Worm (Caenorhabditis elegans) whole organism, L2 larva: Measurements from ENCODE around the gene rfc-2.
"Not testable (repeated sequence)": the region's sequence is repeated elsewhere in the genome, so short reads cannot be mapped to it uniquely, and the experiment has no call there.

Experiments used
- C34F6.9 ChIP-seq: fragments of 150-350 bp; optimal IDR thresholded peaks from 2 replicates; lab custom pipeline; 2014; ENCODE audit warnings: missing biosample characterization, missing genetic modification characterization
- F13H6.1 ChIP-seq: sonication (generic microtip); optimal IDR thresholded peaks from 2 replicates; lab custom pipeline; 2016; ENCODE audit warnings: missing genetic modification characterization, missing compliant biosample characterization
- Y55F3AM.14 ChIP-seq: fragments of 200-800 bp; sonication (Bioruptor generic); optimal IDR thresholded peaks from 2 replicates; lab custom pipeline; 2018; ENCODE audit warnings: mild to moderate bottlenecking, missing genetic modification characterization, missing compliant biosample characterization
- ZK546.5 ChIP-seq: sonication (generic microtip); optimal IDR thresholded peaks from 2 replicates; lab custom pipeline; 2017; ENCODE audit warnings: missing biosample characterization, missing genetic modification characterization
- alr-1 ChIP-seq: fragments of 150-350 bp; optimal IDR thresholded peaks from 2 replicates; lab custom pipeline; 2014; ENCODE audit warnings: missing biosample characterization, missing genetic modification characterization
- blmp-1 ChIP-seq: sonication (generic microtip); optimal IDR thresholded peaks from 2 replicates; lab custom pipeline; 2017; ENCODE audit warnings: missing genetic modification characterization, mild to moderate bottlenecking, missing compliant biosample characterization, antibody characterized with exemption, moderate library complexity; ENCODE audit not compliant: insufficient read depth
- ceh-16 ChIP-seq: fragments of 150-350 bp; optimal IDR thresholded peaks from 2 replicates; lab custom pipeline; 2014; ENCODE audit warnings: missing biosample characterization, missing genetic modification characterization
- ceh-82 ChIP-seq: fragments of 150-350 bp; optimal IDR thresholded peaks from 2 replicates; lab custom pipeline; 2014; ENCODE audit warnings: missing biosample characterization, missing genetic modification characterization
- crh-2 ChIP-seq: sonication (generic microtip); optimal IDR thresholded peaks from 2 replicates; lab custom pipeline; 2017; ENCODE audit warnings: missing biosample characterization, missing genetic modification characterization
- elt-1 ChIP-seq: fragments of 150-350 bp; optimal IDR thresholded peaks from 2 replicates; lab custom pipeline; 2014; ENCODE audit warnings: missing biosample characterization, missing genetic modification characterization
- elt-3 ChIP-seq: sonication (generic microtip); optimal IDR thresholded peaks from 2 replicates; lab custom pipeline; 2017; ENCODE audit warnings: missing biosample characterization, missing genetic modification characterization
- fos-1 ChIP-seq: fragments of 150-350 bp; optimal IDR thresholded peaks from 2 replicates; lab custom pipeline; 2014; ENCODE audit warnings: missing biosample characterization, missing genetic modification characterization
- gmeb-1 ChIP-seq: fragments of 150-350 bp; optimal IDR thresholded peaks from 2 replicates; lab custom pipeline; 2014; ENCODE audit warnings: missing biosample characterization, missing genetic modification characterization
- lin-11 ChIP-seq: fragments of 150-350 bp; sonication (generic microtip); optimal IDR thresholded peaks from 2 replicates; lab custom pipeline; 2014; ENCODE audit warnings: missing biosample characterization, missing genetic modification characterization, inconsistent platforms, mixed read lengths
- lin-13 ChIP-seq: fragments of 150-350 bp; optimal IDR thresholded peaks from 2 replicates; lab custom pipeline; 2014; ENCODE audit warnings: missing biosample characterization, missing genetic modification reagents, missing genetic modification characterization
- lin-39 ChIP-seq: fragments of 150-350 bp; optimal IDR thresholded peaks from 2 replicates; lab custom pipeline; 2014; ENCODE audit warnings: missing biosample characterization, missing genetic modification reagents, missing genetic modification characterization
- lsy-2 ChIP-seq, 2 experiments: fragments of 150-350 bp in 1 of 2; sonication (generic microtip) in 1 of 2; optimal IDR thresholded peaks; 2 replicates each; lab custom pipeline; 2014 to 2017; ENCODE audit warnings: missing biosample characterization in 2 of 2, missing genetic modification characterization in 2 of 2
- mab-5 ChIP-seq: fragments of 150-350 bp; optimal IDR thresholded peaks from 2 replicates; lab custom pipeline; 2014; ENCODE audit warnings: missing biosample characterization, missing genetic modification characterization
- mbf-1 ChIP-seq: sonication (generic microtip); optimal IDR thresholded peaks from 2 replicates; lab custom pipeline; 2017; ENCODE audit warnings: missing biosample characterization, missing genetic modification characterization
- nhr-10 ChIP-seq: sonication (generic microtip); optimal IDR thresholded peaks from 2 replicates; lab custom pipeline; 2017; ENCODE audit warnings: missing biosample characterization, missing genetic modification characterization
- nhr-11 ChIP-seq: fragments of 150-350 bp; optimal IDR thresholded peaks from 2 replicates; lab custom pipeline; 2014; ENCODE audit warnings: missing biosample characterization, missing genetic modification characterization
- nhr-12 ChIP-seq: fragments of 150-350 bp; optimal IDR thresholded peaks from 2 replicates; lab custom pipeline; 2014; ENCODE audit warnings: missing biosample characterization, missing genetic modification characterization
- nhr-129 ChIP-seq: fragments of 150-350 bp; optimal IDR thresholded peaks from 2 replicates; lab custom pipeline; 2014; ENCODE audit warnings: missing biosample characterization, missing genetic modification characterization
- nhr-23 ChIP-seq: fragments of 150-350 bp; optimal IDR thresholded peaks from 2 replicates; lab custom pipeline; 2014; ENCODE audit warnings: missing biosample characterization, missing genetic modification reagents, missing genetic modification characterization
- nhr-237 ChIP-seq: fragments of 150-350 bp; optimal IDR thresholded peaks from 2 replicates; lab custom pipeline; 2014; ENCODE audit warnings: missing biosample characterization, missing genetic modification characterization
- nhr-25 ChIP-seq: fragments of 150-350 bp; sonication (generic microtip); optimal IDR thresholded peaks from 3 replicates; lab custom pipeline; 2014; ENCODE audit warnings: missing biosample characterization, missing genetic modification characterization
- nhr-6 ChIP-seq: fragments of 150-350 bp; optimal IDR thresholded peaks from 2 replicates; lab custom pipeline; 2014; ENCODE audit warnings: missing biosample characterization, missing genetic modification characterization
- nhr-77 ChIP-seq: fragments of 150-350 bp; optimal IDR thresholded peaks from 2 replicates; lab custom pipeline; 2014; ENCODE audit warnings: missing biosample characterization, missing genetic modification characterization
- sma-3 ChIP-seq: sonication (generic microtip); optimal IDR thresholded peaks from 2 replicates; lab custom pipeline; 2016; ENCODE audit warnings: missing genetic modification reagents, missing genetic modification characterization, missing compliant biosample characterization
- unc-55 ChIP-seq: fragments of 150-350 bp; sonication (generic microtip); optimal IDR thresholded peaks from 3 replicates; lab custom pipeline; 2014; ENCODE audit warnings: missing biosample characterization, missing genetic modification reagents, missing genetic modification characterization
- unc-62 ChIP-seq: fragments of 150-350 bp; optimal IDR thresholded peaks from 2 replicates; lab custom pipeline; 2014; ENCODE audit warnings: missing biosample characterization, missing genetic modification reagents, missing genetic modification characterization
- zag-1 ChIP-seq: fragments of 150-350 bp; optimal IDR thresholded peaks from 2 replicates; lab custom pipeline; 2014; ENCODE audit warnings: missing biosample characterization, missing genetic modification characterization

rfc-2 gene

ce11 chrIV:1310337-1310736 is 36.8 kb upstream of the rfc-2 start:
- TF ChIP-seq crh-2 (no peak), mab-5 (tag; lab: Kevin White, UChicago) (no peak), unc-55 (peak; percentile 32), lsy-2 (tag; optimal IDR thresholded peaks at IDR 0.05; lab: Kevin White, UChicago) (peak in 1 of 2 experiments; percentile 14)

DNA sequence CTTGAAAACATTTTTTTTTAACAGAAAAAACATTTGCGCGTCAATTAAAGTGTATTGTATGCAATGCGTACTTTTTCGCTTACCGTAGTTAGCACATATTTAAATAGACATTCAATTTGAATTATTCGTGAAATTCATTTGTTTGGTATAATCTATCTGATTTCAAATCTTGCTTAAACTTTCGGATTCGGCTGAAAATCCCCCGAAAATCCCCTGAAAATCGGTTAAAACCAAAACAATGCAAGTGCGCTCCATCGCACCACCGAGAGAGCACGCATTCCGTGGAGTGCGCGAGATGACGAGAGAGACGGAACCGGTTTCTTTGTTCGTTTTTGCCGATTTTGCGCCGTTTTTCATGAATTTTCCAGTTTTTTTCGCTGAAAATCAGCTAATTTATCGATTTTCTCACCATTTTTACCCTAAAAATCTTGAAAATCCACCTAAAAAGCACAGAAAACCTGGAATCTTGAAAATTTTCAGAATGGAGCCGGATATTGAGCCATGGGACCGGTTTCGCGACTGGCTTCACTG is 18.4 kb upstream of the rfc-2 start, which contains the start of gene F53H1.3:
Gene F53H1.3 (plus strand): TSS at position 481 of the 531 bp plus-strand sequence.
- TF ChIP-seq gmeb-1 = peak; percentile 63
- TF ChIP-seq nhr-129 (tag; lab: Kevin White, UChicago) = peak; percentile 10
- no peak for TF ChIP-seq nhr-11
- no peak for TF ChIP-seq crh-2
- peak; percentile 53 for TF ChIP-seq lin-13
- peak; percentile 40 for TF ChIP-seq F13H6.1 (tag; lab: Kevin White, UChicago)
- peak; percentile 31 for TF ChIP-seq nhr-25 (tag; lab: Kevin White, UChicago)
- TF ChIP-seq lsy-2 (tag; optimal IDR thresholded peaks at IDR 0.05; lab: Kevin White, UChicago) = peak in 1 of 2 experiments; percentile 84
- no peak for TF ChIP-seq zag-1 (tag; lab: Kevin White, UChicago)
- TF ChIP-seq unc-55 = peak; percentile 49
- TF ChIP-seq nhr-77 = no peak
- TF ChIP-seq, all 48 proteins: peak for 7

- not testable (repeated sequence) for TF ChIP-seq elt-3, ceh-82, zag-1 (tag; lab: Kevin White, UChicago)
Observed at ce11 chrIV:1340788-1341187, 6.3 kb upstream of the rfc-2 start, which contains the start of gene F58F6.6. Gene F58F6.6, plus strand, starts transcription at chrIV:1341088.

- not testable (repeated sequence) for TF ChIP-seq nhr-6; nhr-12; fos-1 (tag; lab: Kevin White, UChicago)
Observed at ce11 chrIV:1343379-1343778, 3.7 kb upstream of the rfc-2 start, which contains the start of gene F58F6.5. Gene F58F6.5, plus strand, starts transcription at chrIV:1343679.

DNA sequence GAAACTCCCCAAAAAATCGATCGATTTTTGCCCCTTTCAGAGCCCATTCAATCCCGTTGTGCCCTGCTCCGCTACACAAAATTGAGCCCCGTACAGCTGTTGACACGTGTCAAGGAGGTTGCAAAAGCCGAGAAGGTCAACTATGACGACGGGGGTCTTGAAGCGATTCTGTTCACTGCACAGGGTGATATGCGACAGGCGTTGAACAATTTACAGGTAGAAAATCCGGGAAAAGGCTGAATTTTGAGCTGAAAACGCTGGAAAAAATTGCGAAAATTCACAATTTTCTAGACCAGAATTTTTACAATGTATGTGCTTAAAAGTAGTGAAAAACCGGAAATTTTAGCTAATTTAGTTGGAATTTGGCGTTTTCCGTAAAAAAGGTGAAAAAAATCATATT is 2.2 kb downstream of the rfc-2 start:
- TF ChIP-seq fos-1 (tag; lab: Kevin White, UChicago) (no peak), ZK546.5 (tag; lab: Kevin White, UChicago) (no peak), alr-1 (tag; lab: Kevin White, UChicago) (no peak)
- TF ChIP-seq, all 48 proteins: peak for 0

- TF ChIP-seq lin-39 (tag; lab: Kevin White, UChicago) (no peak), Y55F3AM.14 (GFP tag; lab: Kevin White, UChicago) (no peak), nhr-23 (tag; lab: Kevin White, UChicago) (no peak), lin-13 (no peak), C34F6.9 (tag; lab: Kevin White, UChicago) (no peak), mbf-1 (no peak), sma-3 (GFP tag; lab: Kevin White, UChicago) (no peak), blmp-1 (no peak), nhr-25 (tag; lab: Kevin White, UChicago) (no peak), elt-1 (tag; lab: Kevin White, UChicago) (no peak), mab-5 (tag; lab: Kevin White, UChicago) (no peak), nhr-237 (no peak), lin-11 (no peak), unc-62 (GFP tag; lab: Kevin White, UChicago) (no peak), alr-1 (tag; lab: Kevin White, UChicago) (no peak), fos-1 (tag; lab: Kevin White, UChicago) (no peak), ceh-16 (tag; lab: Kevin White, UChicago) (no peak), nhr-77 (no peak), nhr-11 (no peak), nhr-10 (tag; lab: Kevin White, UChicago) (no peak)
Observed at ce11 chrIV:1353811-1354210, 6.7 kb downstream of the rfc-2 start.
